Worm (Caenorhabditis elegans) whole organism, L1 larva: ENCODE results near the gene T06D8.9.

ENCODE experiments used
- alr-1 ChIP-seq: fragments of 200-800 bp; sonication (Bioruptor generic); optimal IDR thresholded peaks from 2 replicates; lab custom pipeline; 2018; ENCODE audit warnings: borderline replicate concordance, mild to moderate bottlenecking, missing genetic modification characterization, missing compliant biosample characterization
- aly-2 ChIP-seq: fragments of 150-350 bp; optimal IDR thresholded peaks from 2 replicates; lab custom pipeline; 2014; ENCODE audit warnings: missing biosample characterization, missing genetic modification characterization
- egl-27 ChIP-seq, 2 experiments: fragments of 150-350 bp in 1 of 2; sonication (generic microtip); optimal IDR thresholded peaks; 3 replicates each; lab custom pipeline; 2017 to 2018; ENCODE audit warnings: missing biosample characterization in 2 of 2, missing genetic modification characterization in 2 of 2, missing genetic modification reagents in 2 of 2
- jun-1 ChIP-seq: fragments of 150-350 bp; optimal IDR thresholded peaks from 2 replicates; lab custom pipeline; 2014; ENCODE audit warnings: missing biosample characterization, missing genetic modification reagents, missing genetic modification characterization
- mep-1 ChIP-seq: fragments of 150-350 bp; optimal IDR thresholded peaks from 2 replicates; lab custom pipeline; 2014; ENCODE audit warnings: missing biosample characterization, missing genetic modification characterization
- nhr-237 ChIP-seq: fragments of 150-350 bp; optimal IDR thresholded peaks from 2 replicates; lab custom pipeline; 2014; ENCODE audit warnings: missing biosample characterization, missing genetic modification characterization
- nhr-85 ChIP-seq: sonication (generic microtip); peaks from one replicate; lab custom pipeline; 2016; ENCODE audit warnings: missing genetic modification characterization, inconsistent platforms, missing compliant biosample characterization

DNA sequence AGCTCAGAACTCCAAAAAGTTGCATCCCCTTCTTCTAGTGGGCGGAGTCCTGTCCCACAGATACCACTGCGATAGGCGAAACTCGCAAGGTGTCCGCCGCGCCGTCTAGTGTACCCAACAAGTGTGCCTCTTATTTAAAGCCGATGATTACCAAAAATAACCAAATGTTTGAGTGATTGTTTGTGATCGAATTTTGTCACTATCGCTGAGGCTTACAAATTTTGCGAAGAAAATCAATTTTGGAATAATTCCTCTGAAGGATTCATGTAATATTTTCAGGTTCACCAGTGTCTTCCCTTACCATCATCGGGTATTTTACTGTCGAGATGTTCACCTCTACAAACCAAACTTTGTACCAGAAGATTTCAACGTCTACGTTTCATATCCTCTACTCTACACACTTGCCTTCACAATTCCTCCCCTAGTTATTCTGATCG lies 15.3 kb upstream of the T06D8.9 start:
- TF ChIP-seq nhr-85 (tag; lab: Kevin White, UChicago) (peak; percentile 91), aly-2 (tag; lab: Kevin White, UChicago) (peak; percentile 76), egl-27 (tag; optimal IDR thresholded peaks at IDR 0.05; lab: Kevin White, UChicago) (no peak), alr-1 (tag; lab: Kevin White, UChicago) (no peak), nhr-237 (peak; percentile 23), mep-1 (tag; lab: Kevin White, UChicago) (peak; percentile 27), jun-1 (tag; lab: Kevin White, UChicago) (peak; percentile 40)
